Fruit fly (Drosophila melanogaster) whole organism, embryonic: ENCODE measurements around the gene CG34301.
A peak's percentile ranks its signal among the peaks of the same experiment; 100 is the strongest.

Experiments used
- ATbp ChIP-seq: fragments of 200-800 bp; sonication (Bioruptor generic); optimal IDR thresholded peaks from 2 replicates; lab custom pipeline; 2017; ENCODE audit warnings: missing biosample characterization, mild to moderate bottlenecking, missing genetic modification characterization, missing genetic modification reagents
- Abd-B ChIP-seq: fragments of 200-800 bp; sonication (Bioruptor generic); optimal IDR thresholded peaks from 2 replicates; lab custom pipeline; 2018; ENCODE audit warnings: missing biosample characterization, mild to moderate bottlenecking, missing genetic modification characterization, moderate library complexity
- Antp ChIP-seq: fragments of 200-800 bp; sonication (Bioruptor generic); optimal IDR thresholded peaks from 3 replicates; lab custom pipeline; 2016; ENCODE audit warnings: missing biosample characterization, missing genetic modification characterization
- Atf3 ChIP-seq: fragments of 200-800 bp; sonication (Bioruptor generic); optimal IDR thresholded peaks from 3 replicates; lab custom pipeline; 2016; ENCODE audit warnings: missing biosample characterization, missing genetic modification characterization
- BtbVII ChIP-seq: fragments of 200-800 bp; sonication (Bioruptor generic); optimal IDR thresholded peaks from 3 replicates; lab custom pipeline; 2017; ENCODE audit warnings: missing biosample characterization, mild to moderate bottlenecking, missing genetic modification characterization
- Bteb2 ChIP-seq: fragments of 200-800 bp; sonication (Bioruptor generic); optimal IDR thresholded peaks from 2 replicates; lab custom pipeline; 2016; ENCODE audit warnings: missing biosample characterization, missing genetic modification characterization
- CG10274 ChIP-seq: fragments of 200-800 bp; sonication (Bioruptor generic); optimal IDR thresholded peaks from 3 replicates; lab custom pipeline; 2017; ENCODE audit warnings: missing biosample characterization, mild to moderate bottlenecking, missing genetic modification characterization
- CG10321 ChIP-seq: fragments of 200-800 bp; sonication (Bioruptor generic); IDR thresholded peaks from 2 replicates; pipeline ENCODE4 v1.3.6; 2022; ENCODE audit warnings: missing biosample characterization, missing genetic modification characterization
- CG10959 ChIP-seq: fragments of 200-800 bp; sonication (Bioruptor generic); IDR thresholded peaks from 2 replicates; pipeline ENCODE4 v1.3.6; 2022; ENCODE audit warnings: missing biosample characterization, missing genetic modification characterization
- CG11093 ChIP-seq: fragments of 200-800 bp; sonication (Bioruptor generic); IDR thresholded peaks from 3 replicates; pipeline ENCODE4 v1.3.6; 2022; ENCODE audit warnings: missing biosample characterization, missing genetic modification characterization
- CG11456 ChIP-seq: fragments of 200-800 bp; sonication (Bioruptor generic); IDR thresholded peaks from 3 replicates; pipeline ENCODE4 v1.3.6; 2022; ENCODE audit warnings: missing biosample characterization, missing genetic modification characterization
- CG12236 ChIP-seq: fragments of 200-800 bp; sonication (Bioruptor generic); optimal IDR thresholded peaks from 2 replicates; lab custom pipeline; 2016; ENCODE audit warnings: missing biosample characterization, missing genetic modification characterization
- CG1233 ChIP-seq: fragments of 200-800 bp; sonication (Bioruptor generic); optimal IDR thresholded peaks from 4 replicates; lab custom pipeline; 2018; ENCODE audit warnings: missing biosample characterization, mild to moderate bottlenecking, missing genetic modification characterization
- CG13624 ChIP-seq: fragments of 200-800 bp; sonication (Bioruptor generic); optimal IDR thresholded peaks from 2 replicates; lab custom pipeline; 2016; ENCODE audit warnings: missing biosample characterization, missing genetic modification characterization
- CG1529 ChIP-seq: fragments of 200-800 bp; sonication (Bioruptor generic); optimal IDR thresholded peaks from 3 replicates; lab custom pipeline; 2018; ENCODE audit warnings: missing biosample characterization, missing genetic modification characterization
- CG16815 ChIP-seq: fragments of 200-800 bp; sonication (Bioruptor generic); optimal IDR thresholded peaks from 3 replicates; lab custom pipeline; 2017; ENCODE audit warnings: missing biosample characterization, mild to moderate bottlenecking, missing genetic modification characterization
- CG30020 ChIP-seq: fragments of 200-800 bp; optimal IDR thresholded peaks from 2 replicates; lab custom pipeline; 2019; ENCODE audit warnings: missing biosample characterization, mild to moderate bottlenecking, missing genetic modification characterization, moderate library complexity
- CG32772 ChIP-seq: fragments of 200-800 bp; sonication (Bioruptor generic); IDR thresholded peaks from 2 replicates; pipeline ENCODE4 v1.3.6; 2022; ENCODE audit warnings: missing biosample characterization, missing genetic modification characterization
- CG3281 ChIP-seq: fragments of 200-800 bp; sonication (Bioruptor generic); optimal IDR thresholded peaks from 3 replicates; lab custom pipeline; 2017; ENCODE audit warnings: missing biosample characterization, mild to moderate bottlenecking, missing genetic modification characterization
- CG3726 ChIP-seq: fragments of 200-800 bp; sonication (Bioruptor generic); IDR thresholded peaks from 3 replicates; pipeline ENCODE4, ENCODE4 v1.3.6; 2022; ENCODE audit warnings: missing biosample characterization, missing genetic modification characterization
- CG4328 ChIP-seq: fragments of 200-800 bp; sonication (Bioruptor generic); optimal IDR thresholded peaks from 3 replicates; lab custom pipeline; 2017; ENCODE audit warnings: missing biosample characterization, missing genetic modification reagents, missing genetic modification characterization
- CG4424 ChIP-seq: fragments of 200-800 bp; sonication (Bioruptor generic); optimal IDR thresholded peaks from 3 replicates; lab custom pipeline; 2016; ENCODE audit warnings: missing biosample characterization, missing genetic modification characterization
- CG6254 ChIP-seq: fragments of 200-800 bp; sonication (Bioruptor generic); optimal IDR thresholded peaks from 3 replicates; lab custom pipeline; 2017; ENCODE audit warnings: mild to moderate bottlenecking, missing biosample characterization, missing genetic modification reagents, missing genetic modification characterization
- CG7839 ChIP-seq: fragments of 200-800 bp; sonication (Bioruptor generic); optimal IDR thresholded peaks from 3 replicates; lab custom pipeline; 2018; ENCODE audit warnings: missing biosample characterization, mild to moderate bottlenecking, missing genetic modification characterization, moderate library complexity
- CG9437 ChIP-seq: fragments of 200-800 bp; sonication (Bioruptor generic); optimal IDR thresholded peaks from 2 replicates; lab custom pipeline; 2018; ENCODE audit warnings: missing biosample characterization, mild to moderate bottlenecking, missing genetic modification characterization
- Chrac-16 ChIP-seq: fragments of 200-800 bp; sonication (Bioruptor generic); optimal IDR thresholded peaks from 3 replicates; lab custom pipeline; 2016; ENCODE audit warnings: missing biosample characterization, missing genetic modification characterization
- Dfd ChIP-seq, 2 experiments: fragments of >200 bp; optimal IDR thresholded peaks; 2 replicates each; lab custom pipeline; 2017; ENCODE audit warnings: missing biosample characterization in 2 of 2, missing genetic modification characterization in 2 of 2
- Eip74EF ChIP-seq, 2 experiments: fragments of 200-800 bp in 1 of 2; fragments of >200 bp in 1 of 2; sonication (Bioruptor generic) in 1 of 2; optimal IDR thresholded peaks; 2 replicates each; lab custom pipeline; 2017 to 2019; ENCODE audit warnings: missing biosample characterization in 2 of 2, missing genetic modification characterization in 2 of 2, mild to moderate bottlenecking in 1 of 2, moderate library complexity in 1 of 2
- Elba2 ChIP-seq: fragments of 200-800 bp; sonication (Bioruptor generic); optimal IDR thresholded peaks from 3 replicates; lab custom pipeline; 2016; ENCODE audit warnings: missing biosample characterization, missing genetic modification characterization
- Hr3 ChIP-seq: fragments of 200-800 bp; sonication (Bioruptor generic); optimal IDR thresholded peaks from 3 replicates; lab custom pipeline; 2016; ENCODE audit warnings: missing biosample characterization, missing genetic modification characterization
- Jarid2 ChIP-seq: fragments of 200-800 bp; sonication (Bioruptor generic); optimal IDR thresholded peaks from 3 replicates; lab custom pipeline; 2017; ENCODE audit warnings: mild to moderate bottlenecking, missing biosample characterization, missing genetic modification reagents, missing genetic modification characterization
- MTF-1 ChIP-seq: fragments of 200-800 bp; sonication (Bioruptor generic); optimal IDR thresholded peaks from 2 replicates; lab custom pipeline; 2018; ENCODE audit warnings: missing biosample characterization, mild to moderate bottlenecking, missing genetic modification characterization, borderline replicate concordance
- Mes4 ChIP-seq: fragments of 200-800 bp; sonication (Bioruptor generic); optimal IDR thresholded peaks from 2 replicates; lab custom pipeline; 2016; ENCODE audit warnings: missing biosample characterization, missing genetic modification characterization
- Oli ChIP-seq: fragments of 200-800 bp; sonication (Bioruptor generic); optimal IDR thresholded peaks from 2 replicates; lab custom pipeline; 2018; ENCODE audit warnings: missing biosample characterization, mild to moderate bottlenecking, missing genetic modification characterization, moderate library complexity
- Pdp1 ChIP-seq, 2 experiments: fragments of 200-800 bp; sonication (Bioruptor generic); optimal IDR thresholded peaks; 3 replicates each; lab custom pipeline; 2016; ENCODE audit warnings: missing biosample characterization in 2 of 2, missing genetic modification characterization in 2 of 2, mild to moderate bottlenecking in 1 of 2, moderate library complexity in 1 of 2
- Sox102F ChIP-seq: fragments of 200-800 bp; sonication (Bioruptor generic); optimal IDR thresholded peaks from 2 replicates; lab custom pipeline; 2018; ENCODE audit warnings: missing biosample characterization, mild to moderate bottlenecking, missing genetic modification characterization, moderate library complexity
- ab ChIP-seq: fragments of 200-800 bp; sonication (Bioruptor generic); optimal IDR thresholded peaks from 2 replicates; lab custom pipeline; 2016; ENCODE audit warnings: missing biosample characterization, missing genetic modification characterization
- cas ChIP-seq: fragments of 200-800 bp; sonication (Bioruptor generic); IDR thresholded peaks from 2 replicates; pipeline ENCODE4 v1.3.6; 2022; ENCODE audit warnings: missing biosample characterization, missing genetic modification characterization
- dati ChIP-seq: fragments of 200-800 bp; sonication (Bioruptor generic); IDR thresholded peaks from 2 replicates; pipeline ENCODE4 v1.3.6; 2022; ENCODE audit warnings: missing biosample characterization, missing genetic modification characterization
- dmrt11E ChIP-seq: fragments of 200-800 bp; sonication (Bioruptor generic); optimal IDR thresholded peaks from 3 replicates; lab custom pipeline; 2018; ENCODE audit warnings: missing biosample characterization, mild to moderate bottlenecking, missing genetic modification characterization, moderate library complexity
- dmrt99B ChIP-seq: fragments of 200-800 bp; sonication (Bioruptor generic); optimal IDR thresholded peaks from 2 replicates; lab custom pipeline; 2018; ENCODE audit warnings: missing biosample characterization, mild to moderate bottlenecking, missing genetic modification characterization, moderate library complexity
- ems ChIP-seq: fragments of 200-800 bp; sonication (Bioruptor generic); optimal IDR thresholded peaks from 3 replicates; lab custom pipeline; 2016; ENCODE audit warnings: missing biosample characterization, missing genetic modification characterization
- gcm ChIP-seq: fragments of 200-800 bp; sonication (Bioruptor generic); optimal IDR thresholded peaks from 2 replicates; lab custom pipeline; 2019; ENCODE audit warnings: missing biosample characterization, mild to moderate bottlenecking, missing genetic modification characterization, moderate library complexity
- gsb ChIP-seq: fragments of 200-800 bp; sonication (Bioruptor generic); IDR thresholded peaks from 2 replicates; pipeline ENCODE4 v1.3.6; 2022; ENCODE audit warnings: missing biosample characterization, missing genetic modification characterization
- nerfin-1 ChIP-seq: fragments of 200-800 bp; sonication (Bioruptor generic); optimal IDR thresholded peaks from 3 replicates; lab custom pipeline; 2019; ENCODE audit warnings: missing biosample characterization, mild to moderate bottlenecking, missing genetic modification characterization, moderate library complexity
- pho ChIP-seq: fragments of 200-800 bp; sonication (Bioruptor generic); optimal IDR thresholded peaks from 2 replicates; lab custom pipeline; 2016; ENCODE audit warnings: missing biosample characterization, missing genetic modification characterization
- rib ChIP-seq: fragments of 200-800 bp; sonication (Bioruptor generic); IDR thresholded peaks from 2 replicates; pipeline ENCODE4 v1.3.6; 2022; ENCODE audit warnings: missing biosample characterization, missing genetic modification characterization
- slou ChIP-seq: fragments of 200-800 bp; sonication (Bioruptor generic); optimal IDR thresholded peaks from 3 replicates; lab custom pipeline; 2016; ENCODE audit warnings: missing biosample characterization, missing genetic modification characterization
- trh ChIP-seq: fragments of 200-800 bp; sonication (Bioruptor generic); optimal IDR thresholded peaks from 2 replicates; lab custom pipeline; 2016; ENCODE audit warnings: missing biosample characterization, missing genetic modification characterization
- zen ChIP-seq: fragments of 200-800 bp; sonication (Bioruptor generic); optimal IDR thresholded peaks from 3 replicates; lab custom pipeline; 2018; ENCODE audit warnings: missing biosample characterization, mild to moderate bottlenecking, missing genetic modification characterization, moderate library complexity
- zfh1 ChIP-seq: fragments of 200-800 bp; sonication (Bioruptor generic); IDR thresholded peaks from 3 replicates; pipeline ENCODE4 v1.3.6; 2022; ENCODE audit warnings: missing biosample characterization, missing genetic modification characterization

CG34301 gene

DNA sequence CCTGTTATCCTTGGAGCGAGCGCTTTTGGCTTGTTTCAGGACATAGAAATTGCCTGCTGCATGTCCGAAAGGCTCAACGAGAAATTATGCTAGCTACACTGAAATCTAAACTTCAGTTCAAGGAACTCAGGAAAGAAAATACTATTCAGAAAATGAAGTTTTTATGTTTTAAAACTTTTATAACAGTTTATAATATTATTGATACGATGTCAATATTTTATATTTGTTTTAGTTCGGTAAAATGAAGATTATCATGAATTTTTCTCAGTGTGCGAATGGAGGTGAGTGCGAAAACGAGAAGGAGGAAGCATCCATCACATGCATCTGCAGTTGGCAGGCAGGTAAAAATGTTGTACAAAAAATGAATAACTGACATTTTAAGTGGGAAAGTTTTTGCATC is 26.9 kb upstream of the CG34301 start (continued):
- TF ChIP-seq ATbp (GFP tag; lab: Kevin White, UChicago) (peak; percentile 37), dmrt99B (tag; lab: Kevin White, UChicago) (peak; percentile 76), Oli (peak; percentile 66), Chrac-16 (GFP tag; lab: Kevin White, UChicago) (peak; percentile 48), CG7839 (tag; lab: Kevin White, UChicago) (peak; percentile 65), dati (GFP tag; lab: Robert Waterston, UW) (no peak), Bteb2 (GFP tag; lab: Kevin White, UChicago) (no peak), zfh1 (GFP tag; lab: Robert Waterston, UW) (peak; percentile 64; the same call in 1 of the 3 replicates), pho (GFP tag; lab: Kevin White, UChicago) (no peak), CG11093 (peak; percentile 54; the same call in 2 of the 3 replicates), gcm (GFP tag; lab: Kevin White, UChicago) (peak; percentile 53), Abd-B (GFP tag; lab: Kevin White, UChicago) (no peak), Mes4 (no peak), gsb (GFP tag; lab: Robert Waterston, UW) (no peak), rib (GFP tag; lab: Robert Waterston, UW) (no peak), slou (no peak), MTF-1 (GFP tag; lab: Kevin White, UChicago) (peak; percentile 47), Antp (GFP tag; lab: Kevin White, UChicago) (no peak), CG1233 (GFP tag; lab: Kevin White, UChicago) (peak; percentile 6), Eip74EF (GFP tag; optimal IDR thresholded peaks at IDR 0.05; lab: Kevin White, UChicago) (peak in 1 of 2 experiments; percentile 19), CG1529 (GFP tag; lab: Kevin White, UChicago) (peak; percentile 61), CG6254 (GFP tag; lab: Kevin White, UChicago) (peak; percentile 20), cas (GFP tag; lab: Robert Waterston, UW) (no peak), CG4424 (GFP tag; lab: Kevin White, UChicago) (peak; percentile 59), Elba2 (GFP tag; lab: Kevin White, UChicago) (peak; percentile 78), zen (peak; percentile 91), Dfd (GFP tag; optimal IDR thresholded peaks at IDR 0.05; lab: Kevin White, UChicago) (no peak), ems (GFP tag; lab: Kevin White, UChicago) (no peak), Jarid2 (GFP tag; lab: Kevin White, UChicago) (no peak), CG3726 (GFP tag; lab: Robert Waterston, UW) (no peak), CG13624 (GFP tag; lab: Kevin White, UChicago) (no peak), CG3281 (GFP tag; lab: Kevin White, UChicago) (peak; percentile 38), Pdp1 (GFP tag; optimal IDR thresholded peaks at IDR 0.05; lab: Kevin White, UChicago) (peak; percentile 22 to 31), dmrt11E (tag; lab: Kevin White, UChicago) (peak; percentile 71), CG4328 (GFP tag; lab: Kevin White, UChicago) (no peak), CG30020 (tag; lab: Kevin White, UChicago) (no peak), Hr3 (GFP tag; lab: Kevin White, UChicago) (peak; percentile 49), CG32772 (no peak), BtbVII (GFP tag; lab: Kevin White, UChicago) (no peak), CG12236 (GFP tag; lab: Kevin White, UChicago) (no peak), nerfin-1 (tag; lab: Kevin White, UChicago) (no peak), CG10321 (GFP tag; lab: Robert Waterston, UW) (0 out of 2 replicates have a peak, but pooled peaks have one; percentile 21), Atf3 (GFP tag; lab: Kevin White, UChicago) (no peak), CG9437 (GFP tag; lab: Kevin White, UChicago) (no peak), ab (no peak), CG10959 (GFP tag; lab: Robert Waterston, UW) (peak; percentile 59; the same call in 1 of the 2 replicates), Sox102F (peak; percentile 82), CG11456 (GFP tag; lab: Robert Waterston, UW) (no peak), trh (GFP tag; lab: Kevin White, UChicago) (no peak), CG16815 (peak; percentile 10), CG10274 (no peak)
